Fruit fly (Drosophila melanogaster) whole organism, embryonic: ENCODE measurements around the gene peng.

ENCODE experiments used
- ATbp ChIP-seq: fragments of 200-800 bp; sonication (Bioruptor generic); optimal IDR thresholded peaks from 2 replicates; lab custom pipeline; 2017; ENCODE audit warnings: missing biosample characterization, mild to moderate bottlenecking, missing genetic modification characterization, missing genetic modification reagents
- Asciz ChIP-seq: fragments of 200-800 bp; sonication (Bioruptor generic); optimal IDR thresholded peaks from 2 replicates; lab custom pipeline; 2017; ENCODE audit warnings: missing biosample characterization, mild to moderate bottlenecking, missing genetic modification characterization, missing genetic modification reagents
- Bdp1 ChIP-seq: fragments of 200-800 bp; sonication (Bioruptor generic); optimal IDR thresholded peaks from 3 replicates; lab custom pipeline; 2016; ENCODE audit warnings: missing biosample characterization, missing genetic modification characterization
- Bteb2 ChIP-seq: fragments of 200-800 bp; sonication (Bioruptor generic); optimal IDR thresholded peaks from 2 replicates; lab custom pipeline; 2016; ENCODE audit warnings: missing biosample characterization, missing genetic modification characterization
- CG11723 ChIP-seq: fragments of 200-800 bp; sonication (Bioruptor generic); optimal IDR thresholded peaks from 2 replicates; lab custom pipeline; 2017; ENCODE audit warnings: missing biosample characterization, mild to moderate bottlenecking, missing genetic modification characterization
- CG1233 ChIP-seq: fragments of 200-800 bp; sonication (Bioruptor generic); optimal IDR thresholded peaks from 4 replicates; lab custom pipeline; 2018; ENCODE audit warnings: missing biosample characterization, mild to moderate bottlenecking, missing genetic modification characterization
- CG13775 ChIP-seq: fragments of 200-800 bp; sonication (Bioruptor generic); optimal IDR thresholded peaks from 3 replicates; lab custom pipeline; 2017; ENCODE audit warnings: missing biosample characterization, mild to moderate bottlenecking, missing genetic modification characterization
- CG13894 ChIP-seq: fragments of 200-800 bp; sonication (Bioruptor generic); optimal IDR thresholded peaks from 3 replicates; lab custom pipeline; 2018; ENCODE audit warnings: missing biosample characterization, mild to moderate bottlenecking, missing genetic modification characterization, moderate library complexity
- CG15011 ChIP-seq: fragments of 200-800 bp; sonication (Bioruptor generic); optimal IDR thresholded peaks from 3 replicates; lab custom pipeline; 2018; ENCODE audit warnings: missing biosample characterization, mild to moderate bottlenecking, missing genetic modification characterization
- CG16863 ChIP-seq: fragments of 200-800 bp; sonication (Bioruptor generic); optimal IDR thresholded peaks from 3 replicates; lab custom pipeline; 2016; ENCODE audit warnings: missing biosample characterization, missing genetic modification characterization
- CG17361 ChIP-seq: fragments of 200-800 bp; sonication (Bioruptor generic); IDR thresholded peaks from 3 replicates; pipeline ENCODE4 v1.3.6; 2022; ENCODE audit warnings: missing biosample characterization, missing genetic modification characterization
- CG1832 ChIP-seq: fragments of 200-800 bp; sonication (Bioruptor generic); optimal IDR thresholded peaks from 2 replicates; lab custom pipeline; 2017; ENCODE audit warnings: missing biosample characterization, mild to moderate bottlenecking, missing genetic modification characterization, inconsistent platforms
- CG4328 ChIP-seq: fragments of 200-800 bp; sonication (Bioruptor generic); optimal IDR thresholded peaks from 3 replicates; lab custom pipeline; 2017; ENCODE audit warnings: missing biosample characterization, missing genetic modification reagents, missing genetic modification characterization
- CG6683 ChIP-seq: fragments of 200-800 bp; sonication (Bioruptor generic); optimal IDR thresholded peaks from 2 replicates; lab custom pipeline; 2017; ENCODE audit warnings: missing biosample characterization, mild to moderate bottlenecking, missing genetic modification characterization, missing genetic modification reagents
- CG7271 ChIP-seq: fragments of 200-800 bp; sonication (Bioruptor generic); optimal IDR thresholded peaks from 2 replicates; lab custom pipeline; 2018; ENCODE audit warnings: missing biosample characterization, mild to moderate bottlenecking, missing genetic modification characterization, moderate library complexity
- CG7786 ChIP-seq: fragments of 200-800 bp; sonication (Bioruptor generic); optimal IDR thresholded peaks from 2 replicates; lab custom pipeline; 2016; ENCODE audit warnings: missing biosample characterization, missing genetic modification characterization
- CG8281 ChIP-seq: fragments of 200-800 bp; sonication (Bioruptor generic); optimal IDR thresholded peaks from 2 replicates; lab custom pipeline; 2018; ENCODE audit warnings: missing biosample characterization, mild to moderate bottlenecking, missing genetic modification characterization, moderate library complexity
- CG8944 ChIP-seq: fragments of 200-800 bp; sonication (Bioruptor generic); optimal IDR thresholded peaks from 3 replicates; lab custom pipeline; 2016; ENCODE audit warnings: missing biosample characterization, missing genetic modification characterization
- Camta ChIP-seq: fragments of 200-800 bp; sonication (Bioruptor generic); optimal IDR thresholded peaks from 2 replicates; lab custom pipeline; 2016; ENCODE audit warnings: missing biosample characterization, missing genetic modification characterization
- CkIIα-i1 ChIP-seq: fragments of 200-800 bp; sonication (Bioruptor generic); IDR thresholded peaks from 2 replicates; pipeline ENCODE4 v1.3.6; 2022; ENCODE audit warnings: missing biosample characterization, missing genetic modification characterization
- D ChIP-seq, 2 experiments: fragments of 200-800 bp in 1 of 2; fragments of >200 bp in 1 of 2; sonication (Bioruptor generic) in 1 of 2; optimal IDR thresholded peaks; 2 replicates in 1 of 2; 3 replicates in 1 of 2; lab custom pipeline; 2017; ENCODE audit warnings: mild to moderate bottlenecking in 1 of 2, missing biosample characterization in 1 of 2, missing genetic modification characterization in 1 of 2, missing genetic modification reagents in 1 of 2
- Dip3 ChIP-seq: fragments of 200-800 bp; sonication (Bioruptor generic); optimal IDR thresholded peaks from 3 replicates; lab custom pipeline; 2016; ENCODE audit warnings: missing biosample characterization, missing genetic modification characterization
- Ets97D ChIP-seq: fragments of 200-800 bp; sonication (Bioruptor generic); optimal IDR thresholded peaks from 3 replicates; lab custom pipeline; 2016; ENCODE audit warnings: missing biosample characterization, missing genetic modification characterization
- Hmr ChIP-seq: fragments of 200-800 bp; sonication (Bioruptor generic); optimal IDR thresholded peaks from 3 replicates; lab custom pipeline; 2017; ENCODE audit warnings: mild to moderate bottlenecking, missing biosample characterization, missing genetic modification reagents, missing genetic modification characterization
- MESR4 ChIP-seq: fragments of 200-800 bp; sonication (Bioruptor generic); optimal IDR thresholded peaks from 2 replicates; lab custom pipeline; 2018; ENCODE audit warnings: missing biosample characterization, mild to moderate bottlenecking, missing genetic modification characterization, moderate library complexity
- Meics ChIP-seq: fragments of 200-800 bp; sonication (Bioruptor generic); optimal IDR thresholded peaks from 2 replicates; lab custom pipeline; 2017; ENCODE audit warnings: missing biosample characterization, mild to moderate bottlenecking, missing genetic modification characterization
- Nf-YB ChIP-seq: fragments of 200-800 bp; sonication (Bioruptor generic); optimal IDR thresholded peaks from 3 replicates; lab custom pipeline; 2019; ENCODE audit warnings: missing biosample characterization, mild to moderate bottlenecking, missing genetic modification characterization, moderate library complexity
- Ravus ChIP-seq: fragments of 200-800 bp; sonication (Bioruptor generic); IDR thresholded peaks from 2 replicates; pipeline ENCODE4 v1.3.6; 2022; ENCODE audit warnings: missing biosample characterization, missing genetic modification characterization
- Scr ChIP-seq: fragments of 200-800 bp; sonication (Bioruptor generic); IDR thresholded peaks from 2 replicates; pipeline ENCODE4 v1.3.6; 2022; ENCODE audit warnings: missing biosample characterization, missing genetic modification characterization; ENCODE audit not compliant: partially characterized antibody
- ab ChIP-seq: fragments of 200-800 bp; sonication (Bioruptor generic); optimal IDR thresholded peaks from 2 replicates; lab custom pipeline; 2016; ENCODE audit warnings: missing biosample characterization, missing genetic modification characterization
- ash1 ChIP-seq: fragments of 200-800 bp; sonication (Bioruptor generic); optimal IDR thresholded peaks from 2 replicates; lab custom pipeline; 2018; ENCODE audit warnings: missing biosample characterization, mild to moderate bottlenecking, missing genetic modification characterization
- bbx ChIP-seq: fragments of 200-800 bp; sonication (Bioruptor generic); IDR thresholded peaks from 2 replicates; pipeline ENCODE4 v1.3.6; 2022; ENCODE audit warnings: missing biosample characterization, missing genetic modification characterization; ENCODE audit not compliant: partially characterized antibody
- caup ChIP-seq: fragments of 200-800 bp; sonication (Bioruptor generic); optimal IDR thresholded peaks from 3 replicates; lab custom pipeline; 2017; ENCODE audit warnings: missing biosample characterization, mild to moderate bottlenecking, missing genetic modification characterization, moderate library complexity; ENCODE audit not compliant: severe bottlenecking
- disco-r ChIP-seq: fragments of 200-800 bp; sonication (Bioruptor generic); optimal IDR thresholded peaks from 2 replicates; lab custom pipeline; 2016; ENCODE audit warnings: missing biosample characterization, missing genetic modification characterization
- dysf ChIP-seq: fragments of 200-800 bp; sonication (Bioruptor generic); IDR thresholded peaks from 3 replicates; pipeline ENCODE4 v1.3.6; 2022; ENCODE audit warnings: missing biosample characterization, missing genetic modification characterization
- fru ChIP-seq: fragments of >200 bp; optimal IDR thresholded peaks from 2 replicates; lab custom pipeline; 2017
- ham ChIP-seq: fragments of 200-800 bp; sonication (Bioruptor generic); IDR thresholded peaks from 2 replicates; pipeline ENCODE4 v1.3.6; 2022; ENCODE audit warnings: missing biosample characterization, missing genetic modification characterization
- hb ChIP-seq: fragments of 200-800 bp; sonication (Bioruptor generic); IDR thresholded peaks from 3 replicates; pipeline ENCODE4 v1.3.6; 2022; ENCODE audit warnings: missing biosample characterization, missing genetic modification characterization; ENCODE audit not compliant: partially characterized antibody
- knrl ChIP-seq: fragments of 200-800 bp; sonication (Bioruptor generic); IDR thresholded peaks from 3 replicates; pipeline ENCODE4 v1.3.6; 2022; ENCODE audit warnings: missing biosample characterization, missing genetic modification characterization; ENCODE audit not compliant: partially characterized antibody
- mirr ChIP-seq: fragments of 200-800 bp; sonication (Bioruptor generic); optimal IDR thresholded peaks from 3 replicates; lab custom pipeline; 2018; ENCODE audit warnings: missing biosample characterization, mild to moderate bottlenecking, missing genetic modification characterization
- oc ChIP-seq: fragments of 200-800 bp; sonication (Bioruptor generic); optimal IDR thresholded peaks from 2 replicates; lab custom pipeline; 2018; ENCODE audit warnings: missing biosample characterization, mild to moderate bottlenecking, missing genetic modification characterization, moderate library complexity
- prd ChIP-seq, 3 experiments: fragments of >200 bp in 2 of 3; fragments of 200-800 bp in 1 of 3; sonication (Bioruptor generic) in 1 of 3; optimal IDR thresholded peaks in 2 of 3; IDR thresholded peaks in 1 of 3; 2 replicates in 2 of 3; 3 replicates in 1 of 3; pipeline versions ENCODE4 v1.3.6 to Lab custom; 2017 to 2022; ENCODE audit warnings: missing biosample characterization in 1 of 3, missing genetic modification characterization in 1 of 3
- schlank ChIP-seq: fragments of 200-800 bp; sonication (Bioruptor generic); optimal IDR thresholded peaks from 2 replicates; lab custom pipeline; 2018; ENCODE audit warnings: missing biosample characterization, mild to moderate bottlenecking, missing genetic modification characterization
- stc ChIP-seq: fragments of 200-800 bp; sonication (Bioruptor generic); IDR thresholded peaks from 2 replicates; pipeline ENCODE4 v1.3.6; 2022; ENCODE audit warnings: missing biosample characterization, missing genetic modification characterization
- tup ChIP-seq: fragments of 200-800 bp; sonication (Bioruptor generic); optimal IDR thresholded peaks from 2 replicates; lab custom pipeline; 2016; ENCODE audit warnings: missing biosample characterization, mild to moderate bottlenecking, missing genetic modification characterization, moderate library complexity
- twi ChIP-seq: fragments of 200-800 bp; optimal IDR thresholded peaks from 2 replicates; lab custom pipeline; 2019; ENCODE audit warnings: missing biosample characterization, mild to moderate bottlenecking, missing genetic modification characterization, moderate library complexity
- wek ChIP-seq: fragments of 200-800 bp; sonication (Bioruptor generic); optimal IDR thresholded peaks from 3 replicates; lab custom pipeline; 2018; ENCODE audit warnings: missing biosample characterization, mild to moderate bottlenecking, missing genetic modification characterization, moderate library complexity
- zen ChIP-seq: fragments of 200-800 bp; sonication (Bioruptor generic); optimal IDR thresholded peaks from 3 replicates; lab custom pipeline; 2018; ENCODE audit warnings: missing biosample characterization, mild to moderate bottlenecking, missing genetic modification characterization, moderate library complexity

Gene peng

dm6 chrX:21323933-21324688, 25.5 kb downstream of the peng start, which contains the start of the genes Dd and CG1486 (continued):
- peak; percentile 19 for TF ChIP-seq twi
- TF ChIP-seq hb = peak; percentile 90
- TF ChIP-seq ash1 (GFP tag; lab: Kevin White, UChicago) = no peak
- no peak for TF ChIP-seq CG13894 (tag; lab: Kevin White, UChicago)
- TF ChIP-seq CG1832 (GFP tag; lab: Kevin White, UChicago) = no peak
- no peak for TF ChIP-seq schlank (tag; lab: Kevin White, UChicago)
- no peak for TF ChIP-seq ham
- TF ChIP-seq oc = no peak
- TF ChIP-seq CkIIα-i1 (GFP tag; lab: Robert Waterston, UW) = no peak
- no peak for TF ChIP-seq tup
- TF ChIP-seq Camta = no peak
- no peak for TF ChIP-seq CG1233 (GFP tag; lab: Kevin White, UChicago)
- no peak for TF ChIP-seq fru (lab: Kevin White, UChicago)
- no peak for TF ChIP-seq caup (GFP tag; lab: Kevin White, UChicago)
- TF ChIP-seq CG4328 (GFP tag; lab: Kevin White, UChicago) = no peak
- TF ChIP-seq ab (GFP tag; lab: Kevin White, UChicago) = no peak
- TF ChIP-seq mirr (GFP tag; lab: Kevin White, UChicago) = no peak
- no peak for TF ChIP-seq CG8944
- no peak for TF ChIP-seq Ravus (GFP tag; lab: Robert Waterston, UW)
- TF ChIP-seq D (optimal IDR thresholded peaks at IDR 0.05; lab: Kevin White, UChicago) = peak; percentile 32
- no peak for TF ChIP-seq D (GFP tag; optimal IDR thresholded peaks at IDR 0.05; lab: Kevin White, UChicago)
- no peak for TF ChIP-seq zen (tag; lab: Kevin White, UChicago)
- TF ChIP-seq Bdp1 (GFP tag; lab: Kevin White, UChicago) = no peak
- no peak for TF ChIP-seq Hmr
- TF ChIP-seq prd (optimal IDR thresholded peaks at IDR 0.05; lab: Kevin White, UChicago) = no peak
- TF ChIP-seq prd (GFP tag; IDR thresholded peaks at IDR 0.05; lab: Robert Waterston, UW) = no peak
- peak; percentile 91 for TF ChIP-seq Scr (GFP tag; lab: Robert Waterston, UW)
- TF ChIP-seq CG13775 (GFP tag; lab: Kevin White, UChicago) = no peak
- TF ChIP-seq CG7786 (GFP tag; lab: Kevin White, UChicago) = no peak
- no peak for TF ChIP-seq Nf-YB
- TF ChIP-seq Meics (GFP tag; lab: Kevin White, UChicago) = no peak
- TF ChIP-seq stc (GFP tag; lab: Robert Waterston, UW) = no peak
- peak; percentile 89 for TF ChIP-seq bbx (GFP tag; lab: Robert Waterston, UW)
- no peak for TF ChIP-seq dysf (GFP tag; lab: Robert Waterston, UW)
- TF ChIP-seq CG17361 (GFP tag; lab: Robert Waterston, UW) = no peak
- TF ChIP-seq CG6683 (GFP tag; lab: Kevin White, UChicago) = no peak
- no peak for TF ChIP-seq disco-r
- TF ChIP-seq CG7271 (tag; lab: Kevin White, UChicago) = no peak
- TF ChIP-seq CG15011 = no peak
- TF ChIP-seq MESR4 (GFP tag; lab: Kevin White, UChicago) = peak; percentile 71
- no peak for TF ChIP-seq CG11723 (GFP tag; lab: Kevin White, UChicago)
- peak; percentile 93 for TF ChIP-seq knrl (GFP tag; lab: Robert Waterston, UW)
- TF ChIP-seq Ets97D (GFP tag; lab: Kevin White, UChicago) = peak; percentile 81
- no peak for TF ChIP-seq ATbp (GFP tag; lab: Kevin White, UChicago)
- TF ChIP-seq Asciz = no peak
- TF ChIP-seq CG8281 = no peak
- no peak for TF ChIP-seq Bteb2 (GFP tag; lab: Kevin White, UChicago)
- peak; percentile 49 for TF ChIP-seq CG16863 (GFP tag; lab: Kevin White, UChicago)
- TF ChIP-seq wek (GFP tag; lab: Kevin White, UChicago) = no peak
- TF ChIP-seq Dip3 = no peak
